Fruit fly (Drosophila melanogaster) whole organism, embryonic: ENCODE measurements around the gene sit.
A peak's percentile ranks its signal among the peaks of the same experiment; 100 is the strongest.

ENCODE experiments used
- Asciz ChIP-seq: fragments of 200-800 bp; sonication (Bioruptor generic); optimal IDR thresholded peaks from 2 replicates; lab custom pipeline; 2017; ENCODE audit warnings: missing biosample characterization, mild to moderate bottlenecking, missing genetic modification characterization, missing genetic modification reagents
- B-H1 ChIP-seq: fragments of 200-800 bp; sonication (Bioruptor generic); IDR thresholded peaks from 3 replicates; pipeline ENCODE4 v1.3.6; 2022; ENCODE audit warnings: missing biosample characterization, missing genetic modification characterization
- Bteb2 ChIP-seq: fragments of 200-800 bp; sonication (Bioruptor generic); optimal IDR thresholded peaks from 2 replicates; lab custom pipeline; 2016; ENCODE audit warnings: missing biosample characterization, missing genetic modification characterization
- CG10209 ChIP-seq: fragments of 200-800 bp; sonication (Bioruptor generic); optimal IDR thresholded peaks from 3 replicates; lab custom pipeline; 2017; ENCODE audit warnings: missing biosample characterization, mild to moderate bottlenecking, missing genetic modification characterization, missing genetic modification reagents
- CG10462 ChIP-seq: fragments of 200-800 bp; sonication (Bioruptor generic); optimal IDR thresholded peaks from 2 replicates; lab custom pipeline; 2016; ENCODE audit warnings: missing biosample characterization, missing genetic modification characterization
- CG11085 ChIP-seq: fragments of 200-800 bp; sonication (Bioruptor generic); IDR thresholded peaks from 2 replicates; pipeline ENCODE4 v1.3.6; 2022; ENCODE audit warnings: missing biosample characterization, missing genetic modification characterization
- CG11093 ChIP-seq: fragments of 200-800 bp; sonication (Bioruptor generic); IDR thresholded peaks from 3 replicates; pipeline ENCODE4 v1.3.6; 2022; ENCODE audit warnings: missing biosample characterization, missing genetic modification characterization
- CG11398 ChIP-seq: fragments of 200-800 bp; sonication (Bioruptor generic); optimal IDR thresholded peaks from 2 replicates; lab custom pipeline; 2016; ENCODE audit warnings: missing biosample characterization, missing genetic modification characterization
- CG12219 ChIP-seq: fragments of 200-800 bp; sonication (Bioruptor generic); optimal IDR thresholded peaks from 3 replicates; lab custom pipeline; 2018; ENCODE audit warnings: missing biosample characterization, mild to moderate bottlenecking, missing genetic modification characterization
- CG13894 ChIP-seq: fragments of 200-800 bp; sonication (Bioruptor generic); optimal IDR thresholded peaks from 3 replicates; lab custom pipeline; 2018; ENCODE audit warnings: missing biosample characterization, mild to moderate bottlenecking, missing genetic modification characterization, moderate library complexity
- CG17802 ChIP-seq: fragments of 200-800 bp; sonication (Bioruptor generic); optimal IDR thresholded peaks from 2 replicates; lab custom pipeline; 2018; ENCODE audit warnings: missing biosample characterization, mild to moderate bottlenecking, missing genetic modification characterization, moderate library complexity
- CG17829 ChIP-seq: fragments of 200-800 bp; optimal IDR thresholded peaks from 2 replicates; lab custom pipeline; 2019; ENCODE audit warnings: missing biosample characterization, mild to moderate bottlenecking, missing genetic modification characterization, moderate library complexity
- CG31388 ChIP-seq: fragments of 200-800 bp; sonication (Bioruptor generic); optimal IDR thresholded peaks from 2 replicates; lab custom pipeline; 2016; ENCODE audit warnings: missing biosample characterization, missing genetic modification characterization
- CG31441 ChIP-seq: fragments of 200-800 bp; sonication (Bioruptor generic); IDR thresholded peaks from 2 replicates; pipeline ENCODE4 v1.3.6; 2022; ENCODE audit warnings: missing biosample characterization, missing genetic modification characterization
- CG3163 ChIP-seq: fragments of 200-800 bp; sonication (Bioruptor generic); optimal IDR thresholded peaks from 3 replicates; lab custom pipeline; 2016; ENCODE audit warnings: missing biosample characterization, missing genetic modification characterization
- CG32772 ChIP-seq: fragments of 200-800 bp; sonication (Bioruptor generic); IDR thresholded peaks from 2 replicates; pipeline ENCODE4 v1.3.6; 2022; ENCODE audit warnings: missing biosample characterization, missing genetic modification characterization
- CG3281 ChIP-seq: fragments of 200-800 bp; sonication (Bioruptor generic); optimal IDR thresholded peaks from 3 replicates; lab custom pipeline; 2017; ENCODE audit warnings: missing biosample characterization, mild to moderate bottlenecking, missing genetic modification characterization
- CG4424 ChIP-seq: fragments of 200-800 bp; sonication (Bioruptor generic); optimal IDR thresholded peaks from 3 replicates; lab custom pipeline; 2016; ENCODE audit warnings: missing biosample characterization, missing genetic modification characterization
- Camta ChIP-seq: fragments of 200-800 bp; sonication (Bioruptor generic); optimal IDR thresholded peaks from 2 replicates; lab custom pipeline; 2016; ENCODE audit warnings: missing biosample characterization, missing genetic modification characterization
- D19B ChIP-seq: fragments of 200-800 bp; sonication (Bioruptor generic); optimal IDR thresholded peaks from 2 replicates; lab custom pipeline; 2017; ENCODE audit warnings: missing biosample characterization, mild to moderate bottlenecking, missing genetic modification characterization
- Eip74EF ChIP-seq, 2 experiments: fragments of 200-800 bp in 1 of 2; fragments of >200 bp in 1 of 2; sonication (Bioruptor generic) in 1 of 2; optimal IDR thresholded peaks; 2 replicates each; lab custom pipeline; 2017 to 2019; ENCODE audit warnings: missing biosample characterization in 2 of 2, missing genetic modification characterization in 2 of 2, mild to moderate bottlenecking in 1 of 2, moderate library complexity in 1 of 2
- HmgD ChIP-seq: fragments of 200-800 bp; sonication (Bioruptor generic); optimal IDR thresholded peaks from 3 replicates; lab custom pipeline; 2016; ENCODE audit warnings: missing biosample characterization, missing genetic modification characterization
- NC2α ChIP-seq: fragments of 200-800 bp; sonication (Bioruptor generic); optimal IDR thresholded peaks from 2 replicates; lab custom pipeline; 2016; ENCODE audit warnings: missing biosample characterization, missing genetic modification characterization
- NK7.1 ChIP-seq: fragments of 200-800 bp; sonication (Bioruptor generic); optimal IDR thresholded peaks from 3 replicates; lab custom pipeline; 2016; ENCODE audit warnings: missing biosample characterization, missing genetic modification characterization
- Sry-δ ChIP-seq: fragments of 200-800 bp; sonication (Bioruptor generic); optimal IDR thresholded peaks from 2 replicates; lab custom pipeline; 2016; ENCODE audit warnings: missing biosample characterization, missing genetic modification characterization
- Stat92E ChIP-seq, 3 experiments: fragments of >200 bp in 2 of 3; fragments of 200-800 bp in 1 of 3; sonication (Bioruptor generic) in 1 of 3; optimal IDR thresholded peaks; 2 replicates each; lab custom pipeline; 2017 to 2019; ENCODE audit warnings: missing biosample characterization in 3 of 3, missing genetic modification characterization in 3 of 3, mild to moderate bottlenecking in 1 of 3, moderate library complexity in 1 of 3
- Tbp ChIP-seq: fragments of >200 bp; optimal IDR thresholded peaks from 2 replicates; lab custom pipeline; 2018; ENCODE audit warnings: missing biosample characterization, missing genetic modification characterization
- Usf ChIP-seq: fragments of 200-800 bp; sonication (Bioruptor generic); optimal IDR thresholded peaks from 2 replicates; lab custom pipeline; 2017; ENCODE audit warnings: missing genotype, missing biosample characterization, missing genetic modification characterization
- Vsx1 ChIP-seq: fragments of 200-800 bp; sonication (Bioruptor generic); optimal IDR thresholded peaks from 2 replicates; lab custom pipeline; 2017; ENCODE audit warnings: missing biosample characterization, mild to moderate bottlenecking, missing genetic modification characterization, missing genetic modification reagents
- ase ChIP-seq: fragments of 200-800 bp; sonication (Bioruptor generic); IDR thresholded peaks from 3 replicates; pipeline ENCODE4 v1.3.6; 2022; ENCODE audit warnings: missing biosample characterization, missing genetic modification characterization
- da ChIP-seq: fragments of 200-800 bp; sonication (Bioruptor generic); optimal IDR thresholded peaks from 2 replicates; lab custom pipeline; 2016; ENCODE audit warnings: missing biosample characterization, missing genetic modification characterization
- disco-r ChIP-seq: fragments of 200-800 bp; sonication (Bioruptor generic); optimal IDR thresholded peaks from 2 replicates; lab custom pipeline; 2016; ENCODE audit warnings: missing biosample characterization, missing genetic modification characterization
- exex ChIP-seq: fragments of 200-800 bp; sonication (Bioruptor generic); optimal IDR thresholded peaks from 4 replicates; lab custom pipeline; 2018; ENCODE audit warnings: missing biosample characterization, mild to moderate bottlenecking, missing genetic modification characterization, moderate library complexity
- fd96Cb ChIP-seq: fragments of 200-800 bp; sonication (Bioruptor generic); optimal IDR thresholded peaks from 2 replicates; lab custom pipeline; 2018; ENCODE audit warnings: missing biosample characterization, mild to moderate bottlenecking, missing genetic modification characterization, moderate library complexity
- fru ChIP-seq: fragments of >200 bp; optimal IDR thresholded peaks from 2 replicates; lab custom pipeline; 2017
- fu2 ChIP-seq: fragments of 200-800 bp; sonication (Bioruptor generic); optimal IDR thresholded peaks from 2 replicates; lab custom pipeline; 2016; ENCODE audit warnings: missing biosample characterization, missing genetic modification characterization
- grn ChIP-seq: fragments of 200-800 bp; sonication (Bioruptor generic); optimal IDR thresholded peaks from 3 replicates; lab custom pipeline; 2017; ENCODE audit warnings: missing biosample characterization, missing genetic modification characterization
- gro ChIP-seq: fragments of 200-800 bp; sonication (Bioruptor generic); optimal IDR thresholded peaks from 2 replicates; lab custom pipeline; 2016; ENCODE audit warnings: missing biosample characterization, missing genetic modification characterization
- hkb ChIP-seq, 2 experiments: fragments of 200-800 bp in 1 of 2; fragments of >200 bp in 1 of 2; sonication (Bioruptor generic) in 1 of 2; IDR thresholded peaks in 1 of 2; optimal IDR thresholded peaks in 1 of 2; 2 replicates each; pipeline versions ENCODE4 v1.3.6 to Lab custom; 2017 to 2022; ENCODE audit warnings: missing biosample characterization in 1 of 2, missing genetic modification characterization in 1 of 2
- jigr1 ChIP-seq: fragments of 200-800 bp; sonication (Bioruptor generic); IDR thresholded peaks from 3 replicates; pipeline ENCODE4 v1.3.6; 2022; ENCODE audit warnings: missing biosample characterization, missing genetic modification characterization
- jing ChIP-seq: fragments of 200-800 bp; sonication (Bioruptor generic); optimal IDR thresholded peaks from 2 replicates; lab custom pipeline; 2018; ENCODE audit warnings: missing biosample characterization, mild to moderate bottlenecking, missing genetic modification characterization
- mam ChIP-seq: fragments of 200-800 bp; sonication (Bioruptor generic); optimal IDR thresholded peaks from 3 replicates; lab custom pipeline; 2016; ENCODE audit warnings: missing biosample characterization, missing genetic modification characterization
- pum ChIP-seq: fragments of 200-800 bp; sonication (Bioruptor generic); optimal IDR thresholded peaks from 2 replicates; lab custom pipeline; 2016; ENCODE audit warnings: missing biosample characterization, missing genetic modification characterization
- repo ChIP-seq: fragments of 200-800 bp; sonication (Bioruptor generic); optimal IDR thresholded peaks from 2 replicates; lab custom pipeline; 2016; ENCODE audit warnings: missing biosample characterization, missing genetic modification characterization
- scrt ChIP-seq: fragments of 200-800 bp; sonication (Bioruptor generic); optimal IDR thresholded peaks from 2 replicates; lab custom pipeline; 2018; ENCODE audit warnings: missing biosample characterization, mild to moderate bottlenecking, missing genetic modification characterization, moderate library complexity
- shn ChIP-seq: fragments of 200-800 bp; sonication (Bioruptor generic); optimal IDR thresholded peaks from 3 replicates; lab custom pipeline; 2016; ENCODE audit warnings: missing biosample characterization, missing genetic modification characterization
- sim ChIP-seq: fragments of 200-800 bp; sonication (Bioruptor generic); IDR thresholded peaks from 2 replicates; pipeline ENCODE4 v1.3.6; 2022; ENCODE audit warnings: missing biosample characterization, missing genetic modification characterization
- sr ChIP-seq: fragments of 200-800 bp; sonication (Bioruptor generic); IDR thresholded peaks from 3 replicates; pipeline ENCODE4 v1.3.6; 2022; ENCODE audit warnings: missing biosample characterization, missing genetic modification characterization
- stc ChIP-seq: fragments of 200-800 bp; sonication (Bioruptor generic); IDR thresholded peaks from 2 replicates; pipeline ENCODE4 v1.3.6; 2022; ENCODE audit warnings: missing biosample characterization, missing genetic modification characterization
- tin ChIP-seq: fragments of 200-800 bp; sonication (Bioruptor generic); optimal IDR thresholded peaks from 3 replicates; lab custom pipeline; 2016; ENCODE audit warnings: missing biosample characterization, missing genetic modification characterization
- unc-4 ChIP-seq: fragments of 200-800 bp; sonication (Bioruptor generic); IDR thresholded peaks from 2 replicates; pipeline ENCODE4 v1.3.6; 2022; ENCODE audit warnings: missing biosample characterization, missing genetic modification characterization; ENCODE audit not compliant: partially characterized antibody
- zen ChIP-seq: fragments of 200-800 bp; sonication (Bioruptor generic); optimal IDR thresholded peaks from 3 replicates; lab custom pipeline; 2018; ENCODE audit warnings: missing biosample characterization, mild to moderate bottlenecking, missing genetic modification characterization, moderate library complexity

sit gene

dm6 chr3R:22589311-22589710, 26.9 kb upstream of the sit start (continued):
- TF ChIP-seq scrt (GFP tag; lab: Kevin White, UChicago), result peak; percentile 6
- TF ChIP-seq CG11093, result no peak
- TF ChIP-seq fu2, result no peak
- no peak for TF ChIP-seq NK7.1 (GFP tag; lab: Kevin White, UChicago)
- peak; percentile 59 for TF ChIP-seq fd96Cb (tag; lab: Kevin White, UChicago)
- TF ChIP-seq exex (tag; lab: Kevin White, UChicago), result no peak
- TF ChIP-seq Eip74EF (GFP tag; optimal IDR thresholded peaks at IDR 0.05; lab: Kevin White, UChicago), result peak in 1 of 2 experiments; percentile 47
- no peak for TF ChIP-seq CG11398
- TF ChIP-seq CG3281 (GFP tag; lab: Kevin White, UChicago), result no peak
- no peak for TF ChIP-seq disco-r (GFP tag; lab: Kevin White, UChicago)
- TF ChIP-seq Sry-δ, result no peak
- peak; percentile 52; the same call in 1 of the 2 replicates for TF ChIP-seq stc (GFP tag; lab: Robert Waterston, UW)
- no peak for TF ChIP-seq CG10462 (GFP tag; lab: Kevin White, UChicago)
- TF ChIP-seq CG3163, result no peak
- TF ChIP-seq CG17829 (tag; lab: Kevin White, UChicago), result no peak
- no peak for TF ChIP-seq jigr1 (GFP tag; lab: Robert Waterston, UW)
- TF ChIP-seq HmgD (GFP tag; lab: Kevin White, UChicago), result no peak
- no peak for TF ChIP-seq Stat92E (GFP tag; optimal IDR thresholded peaks at IDR 0.05; lab: Kevin White, UChicago)
- no peak for TF ChIP-seq CG32772 (GFP tag; lab: Robert Waterston, UW)
- TF ChIP-seq Camta (GFP tag; lab: Kevin White, UChicago), result no peak
- TF ChIP-seq zen (tag; lab: Kevin White, UChicago), result no peak
- TF ChIP-seq mam (GFP tag; lab: Kevin White, UChicago), result no peak
- no peak for TF ChIP-seq B-H1 (GFP tag; lab: Robert Waterston, UW)
- no peak for TF ChIP-seq jing (GFP tag; lab: Kevin White, UChicago)
- no peak for TF ChIP-seq Tbp (GFP tag; lab: Kevin White, UChicago)
- no peak for TF ChIP-seq NC2α (GFP tag; lab: Kevin White, UChicago)
- TF ChIP-seq Asciz (GFP tag; lab: Kevin White, UChicago), result peak; percentile 85
- TF ChIP-seq Bteb2, result no peak
- TF ChIP-seq Vsx1, result no peak
- no peak for TF ChIP-seq tin
- no peak for TF ChIP-seq Usf
- peak; percentile 14 for TF ChIP-seq CG4424
- TF ChIP-seq sim (GFP tag; lab: Robert Waterston, UW), result peak; percentile 32; the same call in 1 of the 2 replicates
- TF ChIP-seq gro (GFP tag; lab: Kevin White, UChicago), result no peak
- no peak for TF ChIP-seq ase
- no peak for TF ChIP-seq sr (GFP tag; lab: Robert Waterston, UW)
- TF ChIP-seq CG31388 (GFP tag; lab: Kevin White, UChicago), result no peak
- TF ChIP-seq unc-4, result no peak
- TF ChIP-seq CG17802 (tag; lab: Kevin White, UChicago), result peak; percentile 26
- TF ChIP-seq CG13894 (tag; lab: Kevin White, UChicago), result no peak
- TF ChIP-seq hkb (optimal IDR thresholded peaks at IDR 0.05; lab: Kevin White, UChicago), result no peak
- peak; percentile 31; the same call in 1 of the 2 replicates for TF ChIP-seq hkb (GFP tag; IDR thresholded peaks at IDR 0.05; lab: Robert Waterston, UW)
- TF ChIP-seq repo (GFP tag; lab: Kevin White, UChicago), result no peak
- no peak for TF ChIP-seq CG11085 (GFP tag; lab: Robert Waterston, UW)
- TF ChIP-seq CG12219 (GFP tag; lab: Kevin White, UChicago), result peak; percentile 46
- TF ChIP-seq CG10209 (GFP tag; lab: Kevin White, UChicago), result peak; percentile 30
- no peak for TF ChIP-seq fru
- no peak for TF ChIP-seq pum (GFP tag; lab: Kevin White, UChicago)
- TF ChIP-seq grn (GFP tag; lab: Kevin White, UChicago), result no peak
- no peak for TF ChIP-seq da (GFP tag; lab: Kevin White, UChicago)
- peak; percentile 42 for TF ChIP-seq CG31441 (GFP tag; lab: Robert Waterston, UW)
- no peak for TF ChIP-seq D19B (GFP tag; lab: Kevin White, UChicago)
- TF ChIP-seq shn (GFP tag; lab: Kevin White, UChicago), result no peak
